Worm (Caenorhabditis elegans): Measurements from ENCODE around the gene Y69F12A.1.

The Y69F12A.1 gene

ce11 chrIII:7506983-7507382, 50.2 kb downstream of the Y69F12A.1 start:
- TF ChIP-seq alr-1 (tag; optimal IDR thresholded peaks at IDR 0.05) (no peak), gmeb-1 (tag; optimal IDR thresholded peaks at IDR 0.05) (no peak), ceh-82 (tag; optimal IDR thresholded peaks at IDR 0.05) (no peak), R02D3.7 (tag; optimal IDR thresholded peaks at IDR 0.05) (no peak), nhr-10 (tag; optimal IDR thresholded peaks at IDR 0.05) (no peak), crh-2 (tag; optimal IDR thresholded peaks at IDR 0.05) (no peak), C34F6.9 (tag; optimal IDR thresholded peaks at IDR 0.05) (no peak), mdl-1 (tag; optimal IDR thresholded peaks at IDR 0.05) (no peak), ztf-4 (tag; optimal IDR thresholded peaks at IDR 0.05) (no peak), nhr-21 (tag; optimal IDR thresholded peaks at IDR 0.05) (no peak), unc-62 (GFP tag; optimal IDR thresholded peaks at IDR 0.05) (no peak), nhr-77 (tag; optimal IDR thresholded peaks at IDR 0.05) (no peak), elt-3 (tag; optimal IDR thresholded peaks at IDR 0.05) (no peak), lin-13 (GFP tag; optimal IDR thresholded peaks at IDR 0.05) (no peak), sma-3 (GFP tag; optimal IDR thresholded peaks at IDR 0.05) (no peak), F13H6.1 (tag; optimal IDR thresholded peaks at IDR 0.05) (no peak), ZK546.5 (tag; optimal IDR thresholded peaks at IDR 0.05) (no peak)

Measured in whole organism, L2 larva.